Worm (Caenorhabditis elegans) whole organism, L3 larva: Measurements from ENCODE around the gene sqt-3.

Experiments used
- R02D3.7 ChIP-seq: fragments of 150-350 bp; optimal IDR thresholded peaks from 2 replicates; lab custom pipeline; 2014; ENCODE audit warnings: missing biosample characterization, missing genetic modification characterization
- aly-2 ChIP-seq: fragments of 150-350 bp; optimal IDR thresholded peaks from 2 replicates; lab custom pipeline; 2014; ENCODE audit warnings: missing biosample characterization, missing genetic modification characterization
- ceh-16 ChIP-seq: sonication (generic microtip); optimal IDR thresholded peaks from 2 replicates; lab custom pipeline; 2017; ENCODE audit warnings: missing biosample characterization, missing genetic modification characterization
- ceh-28 ChIP-seq: fragments of 150-350 bp; optimal IDR thresholded peaks from 2 replicates; lab custom pipeline; 2014; ENCODE audit warnings: missing biosample characterization, missing genetic modification reagents, missing genetic modification characterization
- ceh-82 ChIP-seq: fragments of 150-350 bp; optimal IDR thresholded peaks from 2 replicates; lab custom pipeline; 2014; ENCODE audit warnings: missing biosample characterization, missing genetic modification characterization
- ceh-9 ChIP-seq: sonication (generic microtip); optimal IDR thresholded peaks from 2 replicates; lab custom pipeline; 2018; ENCODE audit warnings: missing biosample characterization, missing genetic modification characterization
- daf-12 ChIP-seq: fragments of 150-350 bp; optimal IDR thresholded peaks from 2 replicates; lab custom pipeline; 2014; ENCODE audit warnings: missing biosample characterization, missing genetic modification reagents, missing genetic modification characterization
- egl-5 ChIP-seq: fragments of 150-350 bp; optimal IDR thresholded peaks from 2 replicates; lab custom pipeline; 2017; ENCODE audit warnings: missing biosample characterization, missing genetic modification reagents, missing genetic modification characterization, inconsistent platforms
- elt-1 ChIP-seq: fragments of 150-350 bp; optimal IDR thresholded peaks from 2 replicates; lab custom pipeline; 2014; ENCODE audit warnings: missing biosample characterization, missing genetic modification characterization
- elt-2 ChIP-seq: sonication (generic microtip); optimal IDR thresholded peaks from 2 replicates; lab custom pipeline; 2016; ENCODE audit warnings: missing genetic modification reagents, mild to moderate bottlenecking, missing genetic modification characterization, missing compliant biosample characterization
- elt-3 ChIP-seq, 3 experiments: fragments of 150-350 bp in 1 of 3; sonication (generic microtip) in 2 of 3; optimal IDR thresholded peaks; 2 replicates in 2 of 3; 4 replicates in 1 of 3; lab custom pipeline; 2014 to 2017; ENCODE audit warnings: missing biosample characterization in 3 of 3, missing genetic modification characterization in 3 of 3
- eor-1 ChIP-seq, 2 experiments: fragments of 150-350 bp; optimal IDR thresholded peaks; 2 replicates each; lab custom pipeline; 2014 to 2018; ENCODE audit warnings: missing biosample characterization in 2 of 2, missing genetic modification characterization in 2 of 2
- fkh-10 ChIP-seq: sonication (generic microtip); optimal IDR thresholded peaks from 2 replicates; lab custom pipeline; 2017; ENCODE audit warnings: missing biosample characterization, missing genetic modification reagents, missing genetic modification characterization
- fkh-2 ChIP-seq: fragments of 150-350 bp; optimal IDR thresholded peaks from 2 replicates; lab custom pipeline; 2014; ENCODE audit warnings: missing biosample characterization, missing genetic modification reagents, missing genetic modification characterization
- fos-1 ChIP-seq: fragments of 150-350 bp; optimal IDR thresholded peaks from 2 replicates; lab custom pipeline; 2014; ENCODE audit warnings: missing biosample characterization, missing genetic modification characterization
- hmg-11 ChIP-seq: sonication (generic microtip); optimal IDR thresholded peaks from 2 replicates; lab custom pipeline; 2016; ENCODE audit warnings: missing genetic modification characterization, missing compliant biosample characterization
- lin-39 ChIP-seq: fragments of 150-350 bp; optimal IDR thresholded peaks from 2 replicates; lab custom pipeline; 2018; ENCODE audit warnings: missing biosample characterization, missing genetic modification reagents, missing genetic modification characterization
- lsy-12 ChIP-seq: sonication (generic microtip); optimal IDR thresholded peaks from 2 replicates; lab custom pipeline; 2016; ENCODE audit warnings: mild to moderate bottlenecking, missing genetic modification characterization, missing compliant biosample characterization
- mdl-1 ChIP-seq: fragments of 150-350 bp; optimal IDR thresholded peaks from 2 replicates; lab custom pipeline; 2014; ENCODE audit warnings: missing biosample characterization, missing genetic modification characterization
- mml-1 ChIP-seq: fragments of 150-350 bp; sonication (generic microtip); optimal IDR thresholded peaks from 3 replicates; lab custom pipeline; 2014; ENCODE audit warnings: missing biosample characterization, missing genetic modification characterization
- nfya-1 ChIP-seq: sonication (generic microtip); optimal IDR thresholded peaks from 2 replicates; lab custom pipeline; 2017; ENCODE audit warnings: missing genetic modification characterization, mild to moderate bottlenecking, missing compliant biosample characterization, antibody characterized with exemption, moderate library complexity; ENCODE audit not compliant: insufficient read depth
- nhr-11 ChIP-seq: fragments of 150-350 bp; optimal IDR thresholded peaks from 2 replicates; lab custom pipeline; 2014; ENCODE audit warnings: missing biosample characterization, missing genetic modification characterization
- nhr-12 ChIP-seq: fragments of 150-350 bp; optimal IDR thresholded peaks from 2 replicates; lab custom pipeline; 2014; ENCODE audit warnings: missing biosample characterization, missing genetic modification characterization
- nhr-25 ChIP-seq: sonication (generic microtip); optimal IDR thresholded peaks from 2 replicates; lab custom pipeline; 2017; ENCODE audit warnings: missing biosample characterization, missing genetic modification characterization
- nhr-28 ChIP-seq: fragments of 150-350 bp; optimal IDR thresholded peaks from 2 replicates; lab custom pipeline; 2014; ENCODE audit warnings: missing biosample characterization, missing genetic modification characterization
- nhr-43 ChIP-seq: sonication (generic microtip); optimal IDR thresholded peaks from 2 replicates; lab custom pipeline; 2016; ENCODE audit warnings: mild to moderate bottlenecking, missing genetic modification characterization, missing compliant biosample characterization; ENCODE audit not compliant: poor library complexity, severe bottlenecking
- nhr-67 ChIP-seq: fragments of 150-350 bp; optimal IDR thresholded peaks from 2 replicates; lab custom pipeline; 2014; ENCODE audit warnings: missing biosample characterization, missing genetic modification characterization
- pqm-1 ChIP-seq: fragments of 150-350 bp; optimal IDR thresholded peaks from 2 replicates; lab custom pipeline; 2017; ENCODE audit warnings: missing biosample characterization, missing genetic modification characterization, inconsistent platforms
- sea-2 ChIP-seq: fragments of 150-350 bp; sonication (generic microtip); optimal IDR thresholded peaks from 4 replicates; lab custom pipeline; 2014; ENCODE audit warnings: missing biosample characterization, missing genetic modification reagents, missing genetic modification characterization
- snpc-4 ChIP-seq: fragments of 150-350 bp; optimal IDR thresholded peaks from 2 replicates; lab custom pipeline; 2014; ENCODE audit warnings: missing biosample characterization, missing genetic modification characterization
- tbx-2 ChIP-seq: sonication (generic microtip); optimal IDR thresholded peaks from 2 replicates; lab custom pipeline; 2016; ENCODE audit warnings: mild to moderate bottlenecking, missing genetic modification characterization, missing compliant biosample characterization
- unc-39 ChIP-seq: sonication (generic microtip); optimal IDR thresholded peaks from 4 replicates; lab custom pipeline; 2017; ENCODE audit warnings: missing biosample characterization, missing genetic modification characterization
- unc-62 ChIP-seq: fragments of 150-350 bp; sonication (generic microtip); optimal IDR thresholded peaks from 4 replicates; lab custom pipeline; 2014; ENCODE audit warnings: missing biosample characterization, missing genetic modification reagents, missing genetic modification characterization
- zag-1 ChIP-seq: fragments of 150-350 bp; optimal IDR thresholded peaks from 2 replicates; lab custom pipeline; 2014; ENCODE audit warnings: missing biosample characterization, missing genetic modification characterization
- ztf-11 ChIP-seq: fragments of 150-350 bp; optimal IDR thresholded peaks from 2 replicates; lab custom pipeline; 2014; ENCODE audit warnings: missing biosample characterization, missing genetic modification characterization
- ztf-4 ChIP-seq: fragments of 150-350 bp; optimal IDR thresholded peaks from 2 replicates; lab custom pipeline; 2014; ENCODE audit warnings: missing biosample characterization, missing genetic modification characterization

Gene sqt-3

DNA sequence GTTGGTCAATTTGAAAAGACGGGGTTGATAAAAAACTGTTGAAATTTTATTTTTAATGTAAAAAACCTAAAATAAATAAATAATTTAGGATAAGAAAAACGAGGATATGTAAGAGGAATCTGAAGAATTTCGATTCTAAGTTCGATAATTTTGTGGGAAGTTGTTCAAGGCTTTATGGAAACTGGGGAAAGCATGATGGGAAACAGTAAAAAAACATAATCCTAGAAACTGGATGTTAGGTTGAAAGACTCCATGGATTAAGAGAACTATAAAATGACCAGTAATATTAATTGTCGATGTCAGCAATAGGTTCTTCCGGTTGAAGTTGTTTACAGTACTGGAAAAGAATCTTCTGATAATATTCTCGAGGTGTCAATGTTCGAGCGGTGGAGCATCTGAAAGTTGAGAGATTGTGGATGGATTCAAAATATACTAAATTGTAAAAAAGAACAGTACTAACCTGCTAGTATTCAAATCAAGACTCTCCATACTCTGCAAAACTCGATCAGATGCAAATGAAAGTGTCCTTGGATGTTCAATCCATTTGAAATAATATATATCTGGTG is 32.2 kb upstream of the sqt-3 start:
- TF ChIP-seq ceh-9 (tag; lab: Kevin White, UChicago): no peak
- TF ChIP-seq daf-12 (tag; lab: Kevin White, UChicago): no peak
- peak; percentile 59 for TF ChIP-seq nhr-43 (tag; lab: Kevin White, UChicago)
- no peak for TF ChIP-seq ceh-16
- TF ChIP-seq lsy-12: peak; percentile 29

DNA sequence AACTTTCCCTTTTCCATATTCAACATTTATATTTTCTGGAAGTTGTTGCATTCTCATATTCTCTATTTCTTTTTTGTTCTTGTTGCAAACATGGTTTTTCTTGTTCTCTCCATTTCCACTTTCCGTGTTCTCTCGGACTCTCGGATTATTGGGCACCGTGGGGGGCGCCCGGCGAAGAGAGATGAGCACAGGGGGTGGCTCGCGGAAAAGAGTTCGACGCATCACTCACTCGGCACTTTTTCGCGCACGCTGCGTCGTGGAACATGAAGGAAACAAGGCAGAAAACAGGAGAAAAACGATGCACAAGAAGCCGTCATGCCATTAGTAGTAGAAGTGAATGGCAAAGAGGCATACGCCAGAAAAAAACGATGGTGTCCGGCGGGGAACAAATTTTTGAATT is 25.9 kb upstream of the sqt-3 start:
- TF ChIP-seq sea-2 (GFP tag; lab: Kevin White, UChicago): no peak
- peak; percentile 3 for TF ChIP-seq hmg-11 (tag; lab: Kevin White, UChicago)
- TF ChIP-seq lin-39 (tag; lab: Kevin White, UChicago): peak; percentile 56
- TF ChIP-seq ceh-9 (tag; lab: Kevin White, UChicago): no peak
- no peak for TF ChIP-seq ztf-11 (tag; lab: Kevin White, UChicago)
- no peak for TF ChIP-seq ceh-28 (tag; lab: Kevin White, UChicago)
- TF ChIP-seq elt-1 (tag; lab: Kevin White, UChicago): no peak
- peak; percentile 22 for TF ChIP-seq nfya-1 (tag; lab: Kevin White, UChicago)

DNA sequence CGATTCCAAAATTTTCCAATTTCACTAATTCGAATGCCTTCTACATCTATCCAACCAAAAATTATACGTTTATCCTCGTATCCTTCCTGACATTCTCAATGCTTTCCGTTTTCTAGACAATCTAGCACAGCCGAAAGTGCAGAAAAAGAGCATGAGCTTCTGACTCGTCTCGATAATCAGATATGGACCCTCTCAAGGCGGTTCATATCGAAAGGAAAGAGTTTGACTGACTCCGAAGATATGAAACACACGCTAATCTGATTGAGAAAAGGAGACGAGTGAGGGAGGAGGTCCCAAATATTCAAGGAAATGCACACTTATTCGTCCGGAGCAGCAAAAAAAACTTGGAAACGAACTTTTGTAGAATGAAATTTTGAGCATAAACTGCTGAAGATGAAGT is 23.4 kb upstream of the sqt-3 start:
- TF ChIP-seq elt-1 (tag; lab: Kevin White, UChicago) (peak; percentile 57), nfya-1 (tag; lab: Kevin White, UChicago) (no peak)

DNA sequence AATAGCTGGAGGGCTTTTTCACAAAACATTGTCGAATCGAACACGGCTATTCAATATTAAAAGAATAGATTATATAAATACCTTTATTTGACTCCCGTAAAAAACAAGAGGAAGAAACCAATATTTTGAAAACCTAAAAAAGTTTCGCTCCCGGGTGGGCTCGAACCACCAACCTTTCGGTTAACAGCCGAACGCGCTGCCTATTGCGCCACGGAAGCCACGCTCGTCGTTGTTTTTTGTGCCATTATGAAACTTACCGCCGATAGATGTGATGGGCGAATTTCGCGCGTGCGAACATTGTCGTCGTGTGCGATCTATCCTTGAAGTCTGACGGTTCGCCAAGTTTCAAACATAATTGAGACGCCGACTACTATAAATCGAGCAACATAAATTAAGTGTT is 20.7 kb upstream of the sqt-3 start:
- TF ChIP-seq hmg-11 (tag; lab: Kevin White, UChicago) (peak; percentile 61), lsy-12 (peak; percentile 38), nhr-11 (tag; lab: Kevin White, UChicago) (no peak), egl-5 (tag; lab: Kevin White, UChicago) (no peak), nfya-1 (tag; lab: Kevin White, UChicago) (peak; percentile 32), elt-2 (tag; lab: Kevin White, UChicago) (peak; percentile 11), lin-39 (tag; lab: Kevin White, UChicago) (peak; percentile 43)

DNA sequence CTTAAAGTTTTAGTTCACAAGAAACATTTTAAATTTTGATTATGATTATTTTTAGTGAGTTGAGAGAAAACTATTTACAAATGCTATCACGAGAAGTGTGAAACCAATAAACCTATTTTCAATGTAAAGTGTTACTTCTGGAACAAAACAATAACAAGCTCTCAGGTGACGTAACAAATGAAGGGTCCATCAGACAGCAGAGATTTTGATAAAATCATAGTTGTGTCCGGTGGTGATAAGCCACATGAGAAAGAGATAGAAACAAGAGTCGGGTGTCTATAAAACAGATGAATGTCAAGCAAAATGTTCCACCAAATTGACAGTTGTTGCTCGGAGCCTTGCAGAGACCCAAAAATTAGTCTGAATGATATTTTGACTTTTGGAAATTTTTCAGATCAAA is 18.2 kb upstream of the sqt-3 start:
- no peak for TF ChIP-seq zag-1 (tag; lab: Kevin White, UChicago)
- peak; percentile 78 for TF ChIP-seq egl-5 (tag; lab: Kevin White, UChicago)
- TF ChIP-seq, all 47 proteins: peak for 1

DNA sequence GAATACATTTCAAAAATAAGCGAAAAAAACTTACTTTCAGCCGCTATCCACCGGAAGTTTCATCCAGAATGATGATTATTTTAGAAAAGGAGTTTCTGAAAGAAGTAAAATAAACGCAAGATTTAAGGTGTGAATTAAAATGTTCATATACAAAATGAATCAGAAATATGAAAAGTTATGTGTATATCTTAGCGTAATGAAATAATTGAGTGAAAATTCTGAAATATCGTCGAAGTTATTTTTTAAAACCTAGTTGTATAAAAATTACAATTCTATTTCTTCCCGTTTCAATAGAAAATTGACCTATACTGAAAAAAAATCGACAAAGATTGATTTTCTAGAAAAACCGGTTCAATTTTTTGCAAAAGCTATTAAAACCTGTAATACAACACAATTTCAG is 14.7 kb upstream of the sqt-3 start, which contains the start of gene twk-13:
Gene twk-13 (minus strand): TSS at position 101 of the 400 bp plus-strand sequence.
- TF ChIP-seq mdl-1: no peak
- TF ChIP-seq R02D3.7: no peak
- no peak for TF ChIP-seq daf-12 (tag; lab: Kevin White, UChicago)
- TF ChIP-seq lin-39 (tag; lab: Kevin White, UChicago): no peak
- no peak for TF ChIP-seq elt-2 (tag; lab: Kevin White, UChicago)
- no peak for TF ChIP-seq nhr-25 (tag; lab: Kevin White, UChicago)

DNA sequence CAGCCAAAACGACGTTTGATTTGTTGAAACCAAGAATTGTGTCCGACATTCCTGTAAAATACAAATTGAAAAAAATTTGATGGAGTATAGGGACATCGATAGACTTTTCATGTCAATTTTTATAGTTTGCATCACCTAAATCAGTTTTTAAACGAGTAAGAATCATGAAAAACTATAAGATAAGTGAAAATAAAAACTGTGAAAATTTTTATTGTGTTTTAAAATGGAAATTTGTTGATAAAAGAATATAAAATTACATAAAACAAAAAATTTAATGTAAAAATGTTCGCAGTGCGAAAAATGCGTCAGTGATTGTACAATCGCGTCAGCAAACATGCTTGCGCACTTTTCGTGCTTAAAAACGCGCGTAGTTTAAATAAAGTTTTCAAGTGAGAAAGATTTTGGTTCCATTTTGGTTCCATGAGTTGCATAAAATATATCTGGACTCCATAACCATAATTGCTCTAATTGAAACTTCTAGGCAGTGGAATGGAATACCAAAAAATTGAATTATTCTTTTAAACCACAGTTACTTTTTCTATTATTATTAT is 9.1 kb upstream of the sqt-3 start, which contains the start of gene tomm-20:
Gene tomm-20 (minus strand): TSS at position 51 of the 551 bp plus-strand sequence.
- TF ChIP-seq elt-3 (tag; optimal IDR thresholded peaks at IDR 0.05; lab: Kevin White, UChicago) (no peak), nhr-67 (tag; lab: Kevin White, UChicago) (no peak), ceh-82 (tag; lab: Kevin White, UChicago) (peak; percentile 64), elt-1 (tag; lab: Kevin White, UChicago) (peak; percentile 29), ceh-9 (tag; lab: Kevin White, UChicago) (no peak), mml-1 (tag; lab: Kevin White, UChicago) (no peak), nhr-28 (tag; lab: Kevin White, UChicago) (peak; percentile 58), snpc-4 (tag; lab: Kevin White, UChicago) (peak; percentile 86), nfya-1 (tag; lab: Kevin White, UChicago) (peak; percentile 91), nhr-25 (tag; lab: Kevin White, UChicago) (peak; percentile 87), ztf-4 (tag; lab: Kevin White, UChicago) (peak; percentile 49), fos-1 (tag; lab: Kevin White, UChicago) (no peak), egl-5 (tag; lab: Kevin White, UChicago) (peak; percentile 83), unc-39 (peak; percentile 19), pqm-1 (tag; lab: Kevin White, UChicago) (peak; percentile 70), daf-12 (tag; lab: Kevin White, UChicago) (no peak), tbx-2 (tag; lab: Kevin White, UChicago) (peak; percentile 90), nhr-12 (tag; lab: Kevin White, UChicago) (no peak), unc-62 (no peak), sea-2 (GFP tag; lab: Kevin White, UChicago) (no peak), fkh-10 (GFP tag; lab: Kevin White, UChicago) (peak; percentile 66), aly-2 (peak; percentile 57), fkh-2 (no peak), zag-1 (tag; lab: Kevin White, UChicago) (no peak), eor-1 (tag; optimal IDR thresholded peaks at IDR 0.05; lab: Kevin White, UChicago) (no peak), ceh-16 (no peak), lin-39 (tag; lab: Kevin White, UChicago) (peak; percentile 66)
